Fruit fly (Drosophila melanogaster) whole organism, embryonic: ENCODE measurements around the gene Fmr1.
A peak's percentile ranks its signal among the peaks of the same experiment; 100 is the strongest.

Source experiments
- Atf-2 ChIP-seq: fragments of 200-800 bp; sonication (Bioruptor generic); optimal IDR thresholded peaks from 2 replicates; lab custom pipeline; 2016; ENCODE audit warnings: missing biosample characterization, missing genetic modification characterization
- Atf6 ChIP-seq: fragments of 200-800 bp; sonication (Bioruptor generic); IDR thresholded peaks from 2 replicates; pipeline ENCODE4 v1.3.6; 2022; ENCODE audit warnings: missing biosample characterization, missing genetic modification characterization
- B-H2 ChIP-seq: fragments of 200-800 bp; sonication (Bioruptor generic); optimal IDR thresholded peaks from 2 replicates; lab custom pipeline; 2018; ENCODE audit warnings: missing biosample characterization, mild to moderate bottlenecking, missing genetic modification characterization
- Bgb ChIP-seq: fragments of 200-800 bp; sonication (Bioruptor generic); IDR thresholded peaks from 2 replicates; pipeline ENCODE4 v1.3.6; 2022; ENCODE audit warnings: missing biosample characterization, missing genetic modification characterization; ENCODE audit not compliant: partially characterized antibody
- CG10543 ChIP-seq: fragments of 200-800 bp; sonication (Bioruptor generic); optimal IDR thresholded peaks from 3 replicates; lab custom pipeline; 2017; ENCODE audit warnings: missing biosample characterization, mild to moderate bottlenecking, missing genetic modification characterization, moderate library complexity
- CG12236 ChIP-seq: fragments of 200-800 bp; sonication (Bioruptor generic); optimal IDR thresholded peaks from 2 replicates; lab custom pipeline; 2016; ENCODE audit warnings: missing biosample characterization, missing genetic modification characterization
- CG13624 ChIP-seq: fragments of 200-800 bp; sonication (Bioruptor generic); optimal IDR thresholded peaks from 2 replicates; lab custom pipeline; 2016; ENCODE audit warnings: missing biosample characterization, missing genetic modification characterization
- CG15514 ChIP-seq: fragments of 200-800 bp; sonication (Bioruptor generic); optimal IDR thresholded peaks from 3 replicates; lab custom pipeline; 2017; ENCODE audit warnings: missing biosample characterization, missing genetic modification characterization, mild to moderate bottlenecking, moderate library complexity, missing genetic modification reagents
- CG15601 ChIP-seq: fragments of 200-800 bp; sonication (Bioruptor generic); optimal IDR thresholded peaks from 3 replicates; lab custom pipeline; 2019; ENCODE audit warnings: missing biosample characterization, mild to moderate bottlenecking, missing genetic modification characterization, moderate library complexity
- CG17912 ChIP-seq: fragments of 200-800 bp; sonication (Bioruptor generic); optimal IDR thresholded peaks from 2 replicates; lab custom pipeline; 2018; ENCODE audit warnings: missing biosample characterization, mild to moderate bottlenecking, missing genetic modification characterization
- CG18262 ChIP-seq: fragments of 200-800 bp; optimal IDR thresholded peaks from 3 replicates; lab custom pipeline; 2019; ENCODE audit warnings: missing biosample characterization, mild to moderate bottlenecking, missing genetic modification characterization, moderate library complexity
- CG1832 ChIP-seq: fragments of 200-800 bp; sonication (Bioruptor generic); optimal IDR thresholded peaks from 2 replicates; lab custom pipeline; 2017; ENCODE audit warnings: missing biosample characterization, mild to moderate bottlenecking, missing genetic modification characterization, inconsistent platforms
- CG2116 ChIP-seq: fragments of 200-800 bp; sonication (Bioruptor generic); optimal IDR thresholded peaks from 3 replicates; lab custom pipeline; 2018; ENCODE audit warnings: missing biosample characterization, mild to moderate bottlenecking, missing genetic modification characterization
- CG2875 ChIP-seq: fragments of 200-800 bp; sonication (Bioruptor generic); optimal IDR thresholded peaks from 2 replicates; lab custom pipeline; 2017; ENCODE audit warnings: missing biosample characterization, mild to moderate bottlenecking, missing genetic modification characterization, missing genetic modification reagents
- CG6654 ChIP-seq: fragments of 200-800 bp; sonication (Bioruptor generic); optimal IDR thresholded peaks from 2 replicates; lab custom pipeline; 2017; ENCODE audit warnings: missing biosample characterization, mild to moderate bottlenecking, missing genetic modification characterization
- CG7839 ChIP-seq: fragments of 200-800 bp; sonication (Bioruptor generic); optimal IDR thresholded peaks from 3 replicates; lab custom pipeline; 2018; ENCODE audit warnings: missing biosample characterization, mild to moderate bottlenecking, missing genetic modification characterization, moderate library complexity
- CG8359 ChIP-seq: fragments of 200-800 bp; sonication (Bioruptor generic); optimal IDR thresholded peaks from 2 replicates; lab custom pipeline; 2017; ENCODE audit warnings: missing biosample characterization, mild to moderate bottlenecking, missing genetic modification characterization, borderline replicate concordance
- CG8478 ChIP-seq: fragments of >200 bp; optimal IDR thresholded peaks from 2 replicates; lab custom pipeline; 2018
- CG8944 ChIP-seq: fragments of 200-800 bp; sonication (Bioruptor generic); optimal IDR thresholded peaks from 3 replicates; lab custom pipeline; 2016; ENCODE audit warnings: missing biosample characterization, missing genetic modification characterization
- CG9727 ChIP-seq: fragments of 200-800 bp; sonication (Bioruptor generic); optimal IDR thresholded peaks from 3 replicates; lab custom pipeline; 2017; ENCODE audit warnings: missing biosample characterization, mild to moderate bottlenecking, missing genetic modification characterization
- CG9817 ChIP-seq: fragments of 200-800 bp; sonication (Bioruptor generic); optimal IDR thresholded peaks from 2 replicates; lab custom pipeline; 2018; ENCODE audit warnings: missing biosample characterization, mild to moderate bottlenecking, missing genetic modification characterization, moderate library complexity
- Chrac-16 ChIP-seq: fragments of 200-800 bp; sonication (Bioruptor generic); optimal IDR thresholded peaks from 3 replicates; lab custom pipeline; 2016; ENCODE audit warnings: missing biosample characterization, missing genetic modification characterization
- D19A ChIP-seq: fragments of 200-800 bp; optimal IDR thresholded peaks from 3 replicates; lab custom pipeline; 2019; ENCODE audit warnings: missing biosample characterization, mild to moderate bottlenecking, missing genetic modification characterization, moderate library complexity
- D19B ChIP-seq: fragments of 200-800 bp; sonication (Bioruptor generic); optimal IDR thresholded peaks from 2 replicates; lab custom pipeline; 2017; ENCODE audit warnings: missing biosample characterization, mild to moderate bottlenecking, missing genetic modification characterization
- Ets97D ChIP-seq: fragments of 200-800 bp; sonication (Bioruptor generic); optimal IDR thresholded peaks from 3 replicates; lab custom pipeline; 2016; ENCODE audit warnings: missing biosample characterization, missing genetic modification characterization
- H2.0 ChIP-seq: fragments of 200-800 bp; sonication (Bioruptor generic); IDR thresholded peaks from 2 replicates; pipeline ENCODE4 v1.3.6; 2022; ENCODE audit warnings: missing biosample characterization, missing genetic modification characterization
- Hr3 ChIP-seq: fragments of 200-800 bp; sonication (Bioruptor generic); optimal IDR thresholded peaks from 3 replicates; lab custom pipeline; 2016; ENCODE audit warnings: missing biosample characterization, missing genetic modification characterization
- Lhr ChIP-seq: fragments of 200-800 bp; sonication (Bioruptor generic); optimal IDR thresholded peaks from 3 replicates; lab custom pipeline; 2017; ENCODE audit warnings: mild to moderate bottlenecking, missing biosample characterization, missing genetic modification reagents, missing genetic modification characterization
- MESR4 ChIP-seq: fragments of 200-800 bp; sonication (Bioruptor generic); optimal IDR thresholded peaks from 2 replicates; lab custom pipeline; 2018; ENCODE audit warnings: missing biosample characterization, mild to moderate bottlenecking, missing genetic modification characterization, moderate library complexity
- Med ChIP-seq: fragments of 200-800 bp; sonication (Bioruptor generic); peaks from one replicate; lab custom pipeline; 2016; ENCODE audit warnings: missing biosample characterization, missing genetic modification characterization, mild to moderate bottlenecking, inconsistent platforms, moderate library complexity
- Mrtf ChIP-seq: fragments of 200-800 bp; sonication (Bioruptor generic); IDR thresholded peaks from 3 replicates; pipeline ENCODE4 v1.3.6; 2022; ENCODE audit warnings: missing biosample characterization, missing genetic modification characterization
- NfI ChIP-seq: fragments of 200-800 bp; sonication (Bioruptor generic); optimal IDR thresholded peaks from 3 replicates; lab custom pipeline; 2018; ENCODE audit warnings: missing biosample characterization, mild to moderate bottlenecking, missing genetic modification characterization, moderate library complexity
- Rfx ChIP-seq: fragments of 200-800 bp; sonication (Bioruptor generic); IDR thresholded peaks from 2 replicates; pipeline ENCODE4 v1.3.6; 2022; ENCODE audit warnings: missing biosample characterization, missing genetic modification characterization
- Six4 ChIP-seq: fragments of 200-800 bp; sonication (Bioruptor generic); optimal IDR thresholded peaks from 2 replicates; lab custom pipeline; 2016; ENCODE audit warnings: missing biosample characterization, missing genetic modification characterization
- Spps ChIP-seq: fragments of 200-800 bp; sonication (Bioruptor generic); optimal IDR thresholded peaks from 2 replicates; lab custom pipeline; 2018; ENCODE audit warnings: missing biosample characterization, mild to moderate bottlenecking, missing genetic modification characterization
- ab ChIP-seq: fragments of 200-800 bp; sonication (Bioruptor generic); optimal IDR thresholded peaks from 2 replicates; lab custom pipeline; 2016; ENCODE audit warnings: missing biosample characterization, missing genetic modification characterization
- amos ChIP-seq: fragments of 200-800 bp; sonication (Bioruptor generic); IDR thresholded peaks from 2 replicates; pipeline ENCODE4 v1.3.6; 2022; ENCODE audit warnings: missing biosample characterization, missing genetic modification characterization; ENCODE audit not compliant: partially characterized antibody
- danr ChIP-seq: fragments of 200-800 bp; sonication (Bioruptor generic); IDR thresholded peaks from 2 replicates; pipeline ENCODE4 v1.3.6; 2022; ENCODE audit warnings: missing biosample characterization, missing genetic modification characterization
- fd96Cb ChIP-seq: fragments of 200-800 bp; sonication (Bioruptor generic); optimal IDR thresholded peaks from 2 replicates; lab custom pipeline; 2018; ENCODE audit warnings: missing biosample characterization, mild to moderate bottlenecking, missing genetic modification characterization, moderate library complexity
- grau ChIP-seq: fragments of 200-800 bp; optimal IDR thresholded peaks from 3 replicates; lab custom pipeline; 2019; ENCODE audit warnings: missing biosample characterization, mild to moderate bottlenecking, missing genetic modification characterization, moderate library complexity
- gsb-n ChIP-seq: fragments of 200-800 bp; sonication (Bioruptor generic); optimal IDR thresholded peaks from 3 replicates; lab custom pipeline; 2018; ENCODE audit warnings: missing biosample characterization, mild to moderate bottlenecking, missing genetic modification characterization
- jing ChIP-seq: fragments of 200-800 bp; sonication (Bioruptor generic); optimal IDR thresholded peaks from 2 replicates; lab custom pipeline; 2018; ENCODE audit warnings: missing biosample characterization, mild to moderate bottlenecking, missing genetic modification characterization
- mam ChIP-seq: fragments of 200-800 bp; sonication (Bioruptor generic); optimal IDR thresholded peaks from 3 replicates; lab custom pipeline; 2016; ENCODE audit warnings: missing biosample characterization, missing genetic modification characterization
- org-1 ChIP-seq: fragments of 200-800 bp; sonication (Bioruptor generic); optimal IDR thresholded peaks from 2 replicates; lab custom pipeline; 2017; ENCODE audit warnings: missing biosample characterization, missing genetic modification characterization
- ranshi ChIP-seq: fragments of 200-800 bp; sonication (Bioruptor generic); IDR thresholded peaks from 2 replicates; pipeline ENCODE4 v1.3.6; 2022; ENCODE audit warnings: missing biosample characterization, missing genetic modification characterization
- sens ChIP-seq: fragments of 200-800 bp; sonication (Bioruptor generic); peaks from one replicate; lab custom pipeline; 2016; ENCODE audit warnings: missing biosample characterization, missing genetic modification characterization
- sob ChIP-seq: fragments of 200-800 bp; sonication (Bioruptor generic); IDR thresholded peaks from 2 replicates; pipeline ENCODE4 v1.3.6; 2022; ENCODE audit warnings: missing biosample characterization, missing genetic modification characterization
- sr ChIP-seq: fragments of 200-800 bp; sonication (Bioruptor generic); IDR thresholded peaks from 3 replicates; pipeline ENCODE4 v1.3.6; 2022; ENCODE audit warnings: missing biosample characterization, missing genetic modification characterization
- tin ChIP-seq: fragments of 200-800 bp; sonication (Bioruptor generic); optimal IDR thresholded peaks from 3 replicates; lab custom pipeline; 2016; ENCODE audit warnings: missing biosample characterization, missing genetic modification characterization
- tup ChIP-seq: fragments of 200-800 bp; sonication (Bioruptor generic); optimal IDR thresholded peaks from 2 replicates; lab custom pipeline; 2016; ENCODE audit warnings: missing biosample characterization, mild to moderate bottlenecking, missing genetic modification characterization, moderate library complexity
- zen ChIP-seq: fragments of 200-800 bp; sonication (Bioruptor generic); optimal IDR thresholded peaks from 3 replicates; lab custom pipeline; 2018; ENCODE audit warnings: missing biosample characterization, mild to moderate bottlenecking, missing genetic modification characterization, moderate library complexity

Fmr1 gene

DNA sequence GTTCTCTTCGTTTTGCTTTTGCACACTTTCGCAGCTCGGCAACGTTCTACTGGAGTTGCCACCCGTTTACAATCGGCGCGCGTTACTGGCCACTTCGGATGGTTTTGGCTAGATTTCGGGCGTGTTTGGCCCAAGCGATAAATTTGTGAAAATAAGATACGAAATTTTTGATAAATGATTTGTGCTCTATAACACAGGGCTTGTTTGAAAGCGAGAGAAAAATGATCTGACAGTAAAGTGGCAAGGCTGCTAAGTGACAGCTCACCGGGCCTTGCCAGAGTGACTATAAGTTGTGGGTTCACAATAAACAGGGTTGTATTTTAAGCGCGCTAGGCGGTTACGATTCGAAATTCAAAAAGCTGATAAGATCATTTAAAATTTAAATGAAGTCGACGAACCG lies at the start of gene Fmr1 (continued):
- TF ChIP-seq ab (no peak), CG17912 (no peak), CG7839 (tag; lab: Kevin White, UChicago) (peak; percentile 16), CG12236 (GFP tag; lab: Kevin White, UChicago) (peak; percentile 29), tin (GFP tag; lab: Kevin White, UChicago) (peak; percentile 29), CG18262 (peak; percentile 17), Lhr (peak; percentile 85), tup (GFP tag; lab: Kevin White, UChicago) (no peak), Med (GFP tag; lab: Kevin White, UChicago) (peak; percentile 95), CG2116 (GFP tag; lab: Kevin White, UChicago) (peak; percentile 100), Ets97D (GFP tag; lab: Kevin White, UChicago) (peak; percentile 96), danr (GFP tag; lab: Robert Waterston, UW) (no peak), Six4 (GFP tag; lab: Kevin White, UChicago) (peak; percentile 42), sob (GFP tag; lab: Robert Waterston, UW) (0 out of 2 replicates have a peak, but pooled peaks have one; percentile 12), CG6654 (GFP tag; lab: Kevin White, UChicago) (no peak), Hr3 (peak; percentile 16), CG10543 (peak; percentile 44), CG1832 (GFP tag; lab: Kevin White, UChicago) (no peak), amos (GFP tag; lab: Robert Waterston, UW) (0 out of 2 replicates have a peak, but pooled peaks have one; percentile 38), CG9817 (peak; percentile 71), zen (tag; lab: Kevin White, UChicago) (peak; percentile 36), CG2875 (GFP tag; lab: Kevin White, UChicago) (no peak), CG8359 (GFP tag; lab: Kevin White, UChicago) (no peak), mam (peak; percentile 68), NfI (GFP tag; lab: Kevin White, UChicago) (peak; percentile 67), CG15514 (GFP tag; lab: Kevin White, UChicago) (peak; percentile 85), grau (tag; lab: Kevin White, UChicago) (peak; percentile 65), Rfx (GFP tag; lab: Robert Waterston, UW) (peak; percentile 68), D19A (tag; lab: Kevin White, UChicago) (no peak), Atf-2 (peak; percentile 29), MESR4 (GFP tag; lab: Kevin White, UChicago) (peak; percentile 24), B-H2 (peak; percentile 19), ranshi (GFP tag; lab: Robert Waterston, UW) (no peak), CG8478 (no peak), CG15601 (tag; lab: Kevin White, UChicago) (peak; percentile 59), gsb-n (tag; lab: Kevin White, UChicago) (peak; percentile 41), sr (GFP tag; lab: Robert Waterston, UW) (no peak), fd96Cb (tag; lab: Kevin White, UChicago) (no peak), Spps (tag; lab: Kevin White, UChicago) (peak; percentile 10), CG8944 (GFP tag; lab: Kevin White, UChicago) (peak; percentile 64), Atf6 (GFP tag; lab: Robert Waterston, UW) (peak; percentile 40; the same call in 1 of the 2 replicates), Bgb (no peak), Chrac-16 (GFP tag; lab: Kevin White, UChicago) (peak; percentile 18), sens (GFP tag; lab: Kevin White, UChicago) (peak; percentile 83), jing (GFP tag; lab: Kevin White, UChicago) (no peak), H2.0 (GFP tag; lab: Robert Waterston, UW) (no peak), CG13624 (GFP tag; lab: Kevin White, UChicago) (peak; percentile 59), CG9727 (GFP tag; lab: Kevin White, UChicago) (peak; percentile 17), Mrtf (GFP tag; lab: Robert Waterston, UW) (no peak), D19B (no peak), org-1 (GFP tag; lab: Kevin White, UChicago) (no peak)
